Worm (Caenorhabditis elegans) whole organism, young adult: ENCODE data around the gene K09D9.1.
A peak's percentile ranks its signal among the peaks of the same experiment; 100 is the strongest.

Experiments used
- B0019.2 ChIP-seq: fragments of 200-800 bp; sonication (Bioruptor generic); conservative IDR thresholded peaks from 2 replicates; pipeline ENCODE4 v1.3.6; 2022; ENCODE audit warnings: missing genetic modification reagents, missing genetic modification characterization, missing compliant biosample characterization
- C06A6.2 ChIP-seq: fragments of 200-800 bp; sonication (Bioruptor generic); conservative IDR thresholded peaks from 2 replicates; pipeline ENCODE4 v1.3.6; 2022; ENCODE audit warnings: missing genetic modification characterization, missing compliant biosample characterization
- D2030.7 ChIP-seq: fragments of 200-800 bp; sonication (Bioruptor generic); IDR thresholded peaks from 2 replicates; pipeline ENCODE4 v1.3.6; 2022; ENCODE audit warnings: missing genetic modification reagents, missing genetic modification characterization, missing compliant biosample characterization
- F33H1.4 ChIP-seq: fragments of 200-800 bp; sonication (Bioruptor generic); IDR thresholded peaks from 2 replicates; pipeline ENCODE4 v1.3.6; 2022; ENCODE audit warnings: missing genetic modification reagents, missing genetic modification characterization, missing compliant biosample characterization
- Y67H2A.10 ChIP-seq: fragments of 200-800 bp; sonication (Bioruptor generic); conservative IDR thresholded peaks from 2 replicates; pipeline ENCODE4 v1.3.6; 2022; ENCODE audit warnings: missing genetic modification reagents, missing genetic modification characterization, missing compliant biosample characterization
- attf-5 ChIP-seq: fragments of 200-800 bp; sonication (Bioruptor generic); optimal IDR thresholded peaks from 2 replicates; lab custom pipeline; 2018; ENCODE audit warnings: mild to moderate bottlenecking, missing genetic modification characterization, missing compliant biosample characterization
- ceh-100 ChIP-seq: fragments of 200-800 bp; sonication (Bioruptor generic); IDR thresholded peaks from 2 replicates; pipeline ENCODE4 v1.3.6; 2022; ENCODE audit warnings: missing genetic modification reagents, missing genetic modification characterization, missing compliant biosample characterization
- ceh-91 ChIP-seq: fragments of 200-800 bp; sonication (Bioruptor generic); IDR thresholded peaks from 2 replicates; pipeline ENCODE4 v1.3.6; 2022; ENCODE audit warnings: missing genetic modification reagents, missing genetic modification characterization, missing compliant biosample characterization
- efl-1 ChIP-seq: fragments of 150-350 bp; optimal IDR thresholded peaks from 2 replicates; lab custom pipeline; 2014; ENCODE audit warnings: missing biosample characterization, missing genetic modification reagents, missing genetic modification characterization
- egl-18 ChIP-seq: fragments of 200-800 bp; sonication (Bioruptor generic); IDR thresholded peaks from 2 replicates; pipeline ENCODE4 v1.3.6; 2022; ENCODE audit warnings: missing genetic modification reagents, missing genetic modification characterization, missing compliant biosample characterization
- ekl-4 ChIP-seq: fragments of 200-800 bp; sonication (Bioruptor generic); IDR thresholded peaks from 2 replicates; pipeline ENCODE4 v1.3.6; 2022; ENCODE audit warnings: missing genetic modification reagents, missing genetic modification characterization, missing compliant biosample characterization
- hmg-1.2 ChIP-seq: fragments of 200-800 bp; sonication (Bioruptor generic); IDR thresholded peaks from 2 replicates; pipeline ENCODE4 v1.3.6; 2022; ENCODE audit warnings: missing genetic modification reagents, missing genetic modification characterization, missing compliant biosample characterization
- hmg-20 ChIP-seq: fragments of 200-800 bp; sonication (Bioruptor generic); IDR thresholded peaks from 2 replicates; pipeline ENCODE4 v1.3.6; 2022; ENCODE audit warnings: missing genetic modification reagents, missing genetic modification characterization, missing compliant biosample characterization
- hsf-1 ChIP-seq: fragments of 200-800 bp; sonication (Bioruptor generic); IDR thresholded peaks from 2 replicates; pipeline ENCODE4 v1.3.6; 2022; ENCODE audit warnings: missing genetic modification reagents, missing genetic modification characterization, missing compliant biosample characterization
- lin-54 ChIP-seq: fragments of 200-800 bp; sonication (Bioruptor generic); optimal IDR thresholded peaks from 2 replicates; lab custom pipeline; 2018; ENCODE audit warnings: mild to moderate bottlenecking, missing genetic modification characterization, missing compliant biosample characterization
- lir-1 ChIP-seq: fragments of 200-800 bp; sonication (Bioruptor generic); conservative IDR thresholded peaks from 2 replicates; pipeline ENCODE4 v1.3.6; 2022; ENCODE audit warnings: missing genetic modification reagents, missing genetic modification characterization, missing compliant biosample characterization
- lsl-1 ChIP-seq: fragments of 200-800 bp; sonication (Bioruptor generic); optimal IDR thresholded peaks from 2 replicates; lab custom pipeline; 2018; ENCODE audit warnings: mild to moderate bottlenecking, missing genetic modification characterization, moderate library complexity, missing compliant biosample characterization
- madf-6 ChIP-seq: fragments of 200-800 bp; sonication (Bioruptor generic); IDR thresholded peaks from 2 replicates; pipeline ENCODE4 v1.3.6; 2022; ENCODE audit warnings: missing genetic modification reagents, missing genetic modification characterization, missing compliant biosample characterization
- madf-8 ChIP-seq: fragments of 200-800 bp; sonication (Bioruptor generic); conservative IDR thresholded peaks from 2 replicates; pipeline ENCODE4 v1.3.6; 2022; ENCODE audit warnings: missing genetic modification reagents, missing genetic modification characterization, missing compliant biosample characterization
- mcd-1 ChIP-seq: fragments of 200-800 bp; sonication (Bioruptor generic); IDR thresholded peaks from 2 replicates; pipeline ENCODE4 v1.3.6; 2022; ENCODE audit warnings: missing genetic modification reagents, missing genetic modification characterization, missing compliant biosample characterization
- nfyb-1 ChIP-seq: fragments of 200-800 bp; sonication (Bioruptor generic); IDR thresholded peaks from 2 replicates; pipeline ENCODE4 v1.3.6; 2022; ENCODE audit warnings: missing genetic modification reagents, missing genetic modification characterization, missing compliant biosample characterization
- rcor-1 ChIP-seq: fragments of 200-800 bp; sonication (Bioruptor generic); IDR thresholded peaks from 2 replicates; pipeline ENCODE4 v1.3.6; 2022; ENCODE audit warnings: missing genetic modification reagents, missing genetic modification characterization, missing compliant biosample characterization

The K09D9.1 gene

DNA sequence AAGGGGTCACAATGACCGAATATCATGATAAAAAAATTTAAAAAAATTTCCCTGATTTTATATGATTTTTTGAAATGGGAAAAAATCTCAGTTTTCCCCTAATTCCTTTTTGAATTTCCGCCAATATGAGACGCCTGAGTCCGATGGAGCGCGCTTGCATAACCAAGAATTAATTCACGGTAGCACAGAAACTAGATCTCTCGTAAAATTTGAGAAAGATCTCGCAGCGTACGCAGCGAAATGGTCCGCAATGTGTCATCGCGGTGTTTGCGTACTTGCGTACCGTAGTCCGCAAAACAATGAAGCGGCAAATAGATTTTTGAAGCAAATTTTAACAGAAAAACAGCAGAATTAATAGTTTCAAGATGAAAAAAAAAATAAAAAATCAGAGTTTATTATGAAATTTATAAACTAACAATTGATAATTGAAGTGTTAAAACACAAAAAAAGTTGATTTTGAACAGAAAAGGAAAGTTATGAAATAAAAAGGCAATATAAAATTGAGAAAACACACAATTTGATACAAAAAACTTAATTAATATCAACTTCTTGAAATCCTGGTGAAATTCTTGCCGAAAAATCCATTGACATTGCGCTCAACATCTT lies 38.8 kb downstream of the K09D9.1 start:
- TF ChIP-seq hmg-1.2 (GFP tag; lab: Robert Waterston, UW) (peak; percentile 91), rcor-1 (GFP tag; lab: Robert Waterston, UW) (peak; percentile 63; the same call in 1 of the 2 replicates), F33H1.4 (GFP tag; lab: Robert Waterston, UW) (peak; percentile 60), ceh-91 (GFP tag; lab: Robert Waterston, UW) (peak; percentile 69), D2030.7 (peak; percentile 72; the same call in 1 of the 2 replicates), lin-54 (GFP tag; lab: Kevin White, UChicago) (peak; percentile 57), hsf-1 (peak; percentile 54), B0019.2 (GFP tag; lab: Robert Waterston, UW) (0 out of 2 replicates have a peak, but pooled peaks have one; percentile 19), egl-18 (GFP tag; lab: Robert Waterston, UW) (0 out of 2 replicates have a peak, but pooled peaks have one; percentile 59), attf-5 (GFP tag; lab: Kevin White, UChicago) (peak; percentile 6), madf-6 (GFP tag; lab: Robert Waterston, UW) (peak; percentile 66), ekl-4 (GFP tag; lab: Robert Waterston, UW) (peak; percentile 66; the same call in 1 of the 2 replicates), nfyb-1 (GFP tag; lab: Robert Waterston, UW) (peak; percentile 83), lsl-1 (GFP tag; lab: Kevin White, UChicago) (peak; percentile 36), mcd-1 (peak; percentile 98), Y67H2A.10 (GFP tag; lab: Robert Waterston, UW) (0 out of 2 replicates have a peak, but pooled peaks have one; percentile 30), C06A6.2 (GFP tag; lab: Robert Waterston, UW) (peak; percentile 67), lir-1 (GFP tag; lab: Robert Waterston, UW) (peak; percentile 35; the same call in 1 of the 2 replicates), hmg-20 (GFP tag; lab: Robert Waterston, UW) (0 out of 2 replicates have a peak, but pooled peaks have one; percentile 16), madf-8 (GFP tag; lab: Robert Waterston, UW) (peak; percentile 33; the same call in 1 of the 2 replicates), ceh-100 (GFP tag; lab: Robert Waterston, UW) (peak; percentile 77)

DNA sequence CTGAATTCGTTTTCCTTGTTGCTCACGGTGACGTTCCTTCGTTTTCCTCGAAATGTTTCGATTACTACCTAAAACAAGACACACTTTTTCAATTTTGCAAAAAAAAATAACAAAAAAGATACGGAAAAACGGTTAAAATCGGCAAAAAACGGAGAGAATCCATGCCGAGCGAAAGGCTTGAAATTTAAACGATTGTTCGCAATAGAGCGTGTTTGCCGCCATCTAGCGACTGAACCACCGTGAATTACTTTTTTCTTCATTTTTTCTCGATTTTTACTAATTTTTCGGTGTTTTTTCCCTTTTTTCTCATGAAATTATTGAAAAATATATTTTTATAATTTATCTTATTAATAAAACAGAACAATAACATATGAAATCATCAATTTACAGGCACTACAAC lies 41.3 kb downstream of the K09D9.1 start:
- TF ChIP-seq mcd-1 (peak; percentile 59), hmg-1.2 (GFP tag; lab: Robert Waterston, UW) (peak; percentile 36; the same call in 1 of the 2 replicates)

DNA sequence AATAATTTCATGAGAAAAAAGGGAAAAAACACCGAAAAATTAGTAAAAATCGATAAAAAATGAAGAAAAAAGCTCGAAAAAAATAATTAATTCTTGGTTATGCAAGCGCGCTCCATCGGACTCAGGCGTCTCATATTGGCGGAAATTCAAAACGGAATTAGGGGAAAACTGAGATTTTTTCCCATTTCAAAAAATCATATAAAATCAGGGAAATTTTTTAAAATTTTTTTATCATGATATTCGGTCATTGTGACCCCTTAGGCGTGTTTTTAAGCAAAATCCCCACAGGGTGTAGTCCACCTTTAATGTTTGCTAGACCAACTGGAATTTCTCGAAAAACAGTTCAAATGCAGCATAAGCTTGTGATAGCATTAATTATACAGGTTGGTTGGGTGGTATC lies 43.0 kb downstream of the K09D9.1 start:
- TF ChIP-seq mcd-1, result peak; percentile 82
- TF ChIP-seq, all 124 proteins: peak for 1; not testable (repeated sequence) for 123

DNA sequence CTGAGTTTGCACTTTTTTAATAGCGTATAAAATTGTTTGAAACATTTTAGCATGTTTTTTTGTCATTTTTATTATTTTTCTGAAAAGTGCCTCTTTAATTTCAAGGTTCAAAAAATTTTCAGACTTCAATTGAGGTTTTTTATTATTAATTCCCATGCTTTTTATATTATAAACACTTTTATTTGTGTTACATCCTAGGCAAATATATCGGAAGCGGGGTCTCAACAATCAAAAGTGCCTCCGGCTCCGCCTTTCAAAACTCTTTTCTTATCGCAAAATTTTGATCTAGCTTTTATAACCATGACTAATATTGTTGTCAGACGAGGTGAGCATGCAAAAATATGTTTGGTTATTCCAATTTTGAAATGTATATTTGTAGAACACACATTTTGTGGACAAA lies 48.6 kb downstream of the K09D9.1 start, which contains the start of gene otpl-2:
Gene otpl-2, plus strand, starts transcription at position 301 of the 400 bp plus-strand sequence.
- TF ChIP-seq efl-1 (GFP tag; lab: Kevin White, UChicago), result no peak
